Fruit fly (Drosophila melanogaster) whole organism, embryonic: ENCODE measurements around the gene CNMaR.

Experiments
- C15 ChIP-seq: fragments of 200-800 bp; sonication (Bioruptor generic); IDR thresholded peaks from 3 replicates; pipeline ENCODE4 v1.3.6; 2022; ENCODE audit warnings: missing biosample characterization, missing genetic modification characterization
- CG10147 ChIP-seq: fragments of 200-800 bp; sonication (Bioruptor generic); optimal IDR thresholded peaks from 2 replicates; lab custom pipeline; 2019; ENCODE audit warnings: missing biosample characterization, mild to moderate bottlenecking, missing genetic modification characterization, moderate library complexity
- CG1024 ChIP-seq: fragments of 200-800 bp; sonication (Bioruptor generic); IDR thresholded peaks from 2 replicates; pipeline ENCODE4 v1.3.6; 2022; ENCODE audit warnings: missing biosample characterization, missing genetic modification characterization
- CG10267 ChIP-seq: fragments of 200-800 bp; sonication (Bioruptor generic); optimal IDR thresholded peaks from 2 replicates; lab custom pipeline; 2018; ENCODE audit warnings: missing biosample characterization, mild to moderate bottlenecking, missing genetic modification characterization, moderate library complexity
- CG10462 ChIP-seq: fragments of 200-800 bp; sonication (Bioruptor generic); optimal IDR thresholded peaks from 2 replicates; lab custom pipeline; 2016; ENCODE audit warnings: missing biosample characterization, missing genetic modification characterization
- CG10565 ChIP-seq: fragments of 200-800 bp; sonication (Bioruptor generic); optimal IDR thresholded peaks from 3 replicates; lab custom pipeline; 2016; ENCODE audit warnings: missing biosample characterization, mild to moderate bottlenecking, missing genetic modification characterization
- CG11504 ChIP-seq: fragments of 200-800 bp; sonication (Bioruptor generic); optimal IDR thresholded peaks from 3 replicates; lab custom pipeline; 2019; ENCODE audit warnings: missing biosample characterization, mild to moderate bottlenecking, missing genetic modification characterization, moderate library complexity
- CG12071 ChIP-seq: fragments of 200-800 bp; sonication (Bioruptor generic); optimal IDR thresholded peaks from 3 replicates; lab custom pipeline; 2018; ENCODE audit warnings: missing biosample characterization, mild to moderate bottlenecking, missing genetic modification characterization
- CG13287 ChIP-seq: fragments of 200-800 bp; sonication (Bioruptor generic); IDR thresholded peaks from 2 replicates; pipeline ENCODE4 v1.3.6; 2022; ENCODE audit warnings: missing biosample characterization, missing genetic modification characterization; ENCODE audit not compliant: partially characterized antibody
- CG14710 ChIP-seq: fragments of 200-800 bp; sonication (Bioruptor generic); optimal IDR thresholded peaks from 3 replicates; lab custom pipeline; 2019; ENCODE audit warnings: missing biosample characterization, mild to moderate bottlenecking, missing genetic modification characterization, moderate library complexity
- CG14860 ChIP-seq: fragments of 200-800 bp; sonication (Bioruptor generic); IDR thresholded peaks from 3 replicates; pipeline ENCODE4 v1.3.6; 2022; ENCODE audit warnings: missing biosample characterization, missing genetic modification characterization; ENCODE audit not compliant: partially characterized antibody
- CG15073 ChIP-seq: fragments of 200-800 bp; sonication (Bioruptor generic); optimal IDR thresholded peaks from 2 replicates; lab custom pipeline; 2016; ENCODE audit warnings: missing biosample characterization, missing genetic modification characterization
- CG17186 ChIP-seq: fragments of 200-800 bp; sonication (Bioruptor generic); optimal IDR thresholded peaks from 3 replicates; lab custom pipeline; 2017; ENCODE audit warnings: missing biosample characterization, missing genetic modification reagents, missing genetic modification characterization
- CG18599 ChIP-seq: fragments of 200-800 bp; sonication (Bioruptor generic); optimal IDR thresholded peaks from 3 replicates; lab custom pipeline; 2017; ENCODE audit warnings: missing biosample characterization, missing genetic modification characterization, mild to moderate bottlenecking, moderate library complexity, missing genetic modification reagents
- CG2129 ChIP-seq: fragments of 200-800 bp; sonication (Bioruptor generic); IDR thresholded peaks from 2 replicates; pipeline ENCODE4 v1.3.6; 2022; ENCODE audit warnings: missing biosample characterization, missing genetic modification characterization; ENCODE audit not compliant: partially characterized antibody
- CG2199 ChIP-seq: fragments of 200-800 bp; sonication (Bioruptor generic); IDR thresholded peaks from 3 replicates; pipeline ENCODE4 v1.3.6; 2022; ENCODE audit warnings: missing biosample characterization, missing genetic modification characterization
- CG2678 ChIP-seq: fragments of 200-800 bp; sonication (Bioruptor generic); optimal IDR thresholded peaks from 3 replicates; lab custom pipeline; 2019; ENCODE audit warnings: missing biosample characterization, mild to moderate bottlenecking, missing genetic modification characterization, moderate library complexity
- CG34376 ChIP-seq: fragments of 200-800 bp; sonication (Bioruptor generic); optimal IDR thresholded peaks from 2 replicates; lab custom pipeline; 2018; ENCODE audit warnings: missing biosample characterization, mild to moderate bottlenecking, missing genetic modification characterization
- CG4424 ChIP-seq: fragments of 200-800 bp; sonication (Bioruptor generic); optimal IDR thresholded peaks from 3 replicates; lab custom pipeline; 2016; ENCODE audit warnings: missing biosample characterization, missing genetic modification characterization
- CG9932 ChIP-seq: fragments of 200-800 bp; sonication (Bioruptor generic); IDR thresholded peaks from 2 replicates; pipeline ENCODE4 v1.3.6; 2022; ENCODE audit warnings: missing biosample characterization, missing genetic modification characterization
- CrebB ChIP-seq: fragments of 200-800 bp; sonication (Bioruptor generic); optimal IDR thresholded peaks from 3 replicates; lab custom pipeline; 2018; ENCODE audit warnings: missing biosample characterization, mild to moderate bottlenecking, missing genetic modification characterization
- Drgx ChIP-seq: fragments of 200-800 bp; sonication (Bioruptor generic); IDR thresholded peaks from 2 replicates; pipeline ENCODE4 v1.3.6; 2022; ENCODE audit warnings: missing biosample characterization, missing genetic modification characterization
- Fer2 ChIP-seq: fragments of 200-800 bp; sonication (Bioruptor generic); optimal IDR thresholded peaks from 2 replicates; lab custom pipeline; 2018; ENCODE audit warnings: missing biosample characterization, mild to moderate bottlenecking, missing genetic modification characterization, moderate library complexity
- HLHmδ ChIP-seq: fragments of 200-800 bp; sonication (Bioruptor generic); optimal IDR thresholded peaks from 2 replicates; lab custom pipeline; 2018; ENCODE audit warnings: missing biosample characterization, mild to moderate bottlenecking, missing genetic modification characterization, moderate library complexity
- Hmr ChIP-seq: fragments of 200-800 bp; sonication (Bioruptor generic); optimal IDR thresholded peaks from 3 replicates; lab custom pipeline; 2017; ENCODE audit warnings: mild to moderate bottlenecking, missing biosample characterization, missing genetic modification reagents, missing genetic modification characterization
- Jarid2 ChIP-seq: fragments of 200-800 bp; sonication (Bioruptor generic); optimal IDR thresholded peaks from 3 replicates; lab custom pipeline; 2017; ENCODE audit warnings: mild to moderate bottlenecking, missing biosample characterization, missing genetic modification reagents, missing genetic modification characterization
- Kr ChIP-seq: fragments of 200-800 bp; sonication (Bioruptor generic); optimal IDR thresholded peaks from 2 replicates; lab custom pipeline; 2017; ENCODE audit warnings: missing biosample characterization, mild to moderate bottlenecking, missing genetic modification characterization
- MESR4 ChIP-seq: fragments of 200-800 bp; sonication (Bioruptor generic); optimal IDR thresholded peaks from 2 replicates; lab custom pipeline; 2018; ENCODE audit warnings: missing biosample characterization, mild to moderate bottlenecking, missing genetic modification characterization, moderate library complexity
- Mad ChIP-seq: fragments of 200-800 bp; sonication (Bioruptor generic); optimal IDR thresholded peaks from 2 replicates; lab custom pipeline; 2016; ENCODE audit warnings: missing biosample characterization, missing genetic modification characterization
- Oaz ChIP-seq: fragments of 200-800 bp; sonication (Bioruptor generic); IDR thresholded peaks from 2 replicates; pipeline ENCODE4 v1.3.6; 2022; ENCODE audit warnings: missing biosample characterization, missing genetic modification characterization
- Oli ChIP-seq: fragments of 200-800 bp; sonication (Bioruptor generic); optimal IDR thresholded peaks from 2 replicates; lab custom pipeline; 2018; ENCODE audit warnings: missing biosample characterization, mild to moderate bottlenecking, missing genetic modification characterization, moderate library complexity
- Trl ChIP-seq, 3 experiments: fragments of >200 bp in 2 of 3; fragments of 200-800 bp in 1 of 3; sonication (Bioruptor generic) in 1 of 3; optimal IDR thresholded peaks; 2 replicates in 1 of 3; 3 replicates in 2 of 3; lab custom pipeline; 2016 to 2017; ENCODE audit warnings: missing biosample characterization in 1 of 3, missing genetic modification characterization in 1 of 3
- abd-A ChIP-seq: fragments of 200-800 bp; sonication (Bioruptor generic); optimal IDR thresholded peaks from 3 replicates; lab custom pipeline; 2019; ENCODE audit warnings: missing biosample characterization, mild to moderate bottlenecking, missing genetic modification characterization, moderate library complexity
- caup ChIP-seq: fragments of 200-800 bp; sonication (Bioruptor generic); optimal IDR thresholded peaks from 3 replicates; lab custom pipeline; 2017; ENCODE audit warnings: missing biosample characterization, mild to moderate bottlenecking, missing genetic modification characterization, moderate library complexity; ENCODE audit not compliant: severe bottlenecking
- hkb ChIP-seq, 2 experiments: fragments of 200-800 bp in 1 of 2; fragments of >200 bp in 1 of 2; sonication (Bioruptor generic) in 1 of 2; IDR thresholded peaks in 1 of 2; optimal IDR thresholded peaks in 1 of 2; 2 replicates each; pipeline versions ENCODE4 v1.3.6 to Lab custom; 2017 to 2022; ENCODE audit warnings: missing biosample characterization in 1 of 2, missing genetic modification characterization in 1 of 2
- ken ChIP-seq: fragments of 200-800 bp; sonication (Bioruptor generic); IDR thresholded peaks from 3 replicates; pipeline ENCODE4 v1.3.6; 2022; ENCODE audit warnings: missing biosample characterization, missing genetic modification characterization
- kni ChIP-seq: fragments of 200-800 bp; sonication (Bioruptor generic); optimal IDR thresholded peaks from 3 replicates; lab custom pipeline; 2017; ENCODE audit warnings: mild to moderate bottlenecking, missing biosample characterization, missing genetic modification reagents, missing genetic modification characterization
- lbe ChIP-seq: fragments of 200-800 bp; sonication (Bioruptor generic); optimal IDR thresholded peaks from 2 replicates; lab custom pipeline; 2016; ENCODE audit warnings: missing biosample characterization, mild to moderate bottlenecking, missing genetic modification characterization
- mld ChIP-seq: fragments of 200-800 bp; sonication (Bioruptor generic); IDR thresholded peaks from 3 replicates; pipeline ENCODE4 v1.3.6; 2022; ENCODE audit warnings: missing biosample characterization, missing genetic modification characterization; ENCODE audit not compliant: partially characterized antibody
- nerfin-1 ChIP-seq: fragments of 200-800 bp; sonication (Bioruptor generic); optimal IDR thresholded peaks from 3 replicates; lab custom pipeline; 2019; ENCODE audit warnings: missing biosample characterization, mild to moderate bottlenecking, missing genetic modification characterization, moderate library complexity
- odd ChIP-seq: fragments of 200-800 bp; sonication (Bioruptor generic); optimal IDR thresholded peaks from 2 replicates; lab custom pipeline; 2017; ENCODE audit warnings: missing biosample characterization, mild to moderate bottlenecking, missing genetic modification characterization
- org-1 ChIP-seq: fragments of 200-800 bp; sonication (Bioruptor generic); optimal IDR thresholded peaks from 2 replicates; lab custom pipeline; 2017; ENCODE audit warnings: missing biosample characterization, missing genetic modification characterization
- sd ChIP-seq: fragments of 200-800 bp; sonication (Bioruptor generic); optimal IDR thresholded peaks from 3 replicates; lab custom pipeline; 2018; ENCODE audit warnings: missing biosample characterization, mild to moderate bottlenecking, missing genetic modification characterization, moderate library complexity
- sqz ChIP-seq: fragments of 200-800 bp; sonication (Bioruptor generic); optimal IDR thresholded peaks from 3 replicates; lab custom pipeline; 2018; ENCODE audit warnings: missing biosample characterization, mild to moderate bottlenecking, missing genetic modification characterization
- ttk ChIP-seq: fragments of 200-800 bp; sonication (Bioruptor generic); IDR thresholded peaks from 2 replicates; pipeline ENCODE4 v2.1.2; 2022; ENCODE audit warnings: missing biosample characterization, missing genetic modification characterization
- zen2 ChIP-seq: fragments of 200-800 bp; sonication (Bioruptor generic); IDR thresholded peaks from 3 replicates; pipeline ENCODE4 v1.3.6; 2022; ENCODE audit warnings: missing biosample characterization, missing genetic modification characterization; ENCODE audit not compliant: partially characterized antibody

CNMaR gene

dm6 chr3L:9614589-9615442 is 29.1 kb upstream of the CNMaR start, which contains the start of gene LanB2 (continued):
- no peak for TF ChIP-seq hkb (optimal IDR thresholded peaks at IDR 0.05; lab: Kevin White, UChicago)
- peak; percentile 38; the same call in 1 of the 2 replicates for TF ChIP-seq hkb (GFP tag; IDR thresholded peaks at IDR 0.05; lab: Robert Waterston, UW)
- TF ChIP-seq Fer2 (tag; lab: Kevin White, UChicago), result no peak
- TF ChIP-seq Jarid2 (GFP tag; lab: Kevin White, UChicago), result peak; percentile 83
- no peak for TF ChIP-seq CG1024
- TF ChIP-seq CG2199 (GFP tag; lab: Robert Waterston, UW), result peak; percentile 52; the same call in 1 of the 3 replicates
- TF ChIP-seq CG34376 (GFP tag; lab: Kevin White, UChicago), result peak; percentile 63
- peak; percentile 39 for TF ChIP-seq Hmr (GFP tag; lab: Kevin White, UChicago)
- peak; percentile 39; the same call in 1 of the 2 replicates for TF ChIP-seq CG13287
- no peak for TF ChIP-seq CG10462
- TF ChIP-seq zen2, result peak; percentile 39; the same call in 1 of the 3 replicates
- no peak for TF ChIP-seq CG2129 (GFP tag; lab: Robert Waterston, UW)
- no peak for TF ChIP-seq CG10267 (tag; lab: Kevin White, UChicago)
- TF ChIP-seq odd (GFP tag; lab: Kevin White, UChicago), result peak; percentile 35
- no peak for TF ChIP-seq Kr
- TF ChIP-seq caup (GFP tag; lab: Kevin White, UChicago), result peak; percentile 28
- TF ChIP-seq CG11504 (tag; lab: Kevin White, UChicago), result no peak
- TF ChIP-seq CG18599 (GFP tag; lab: Kevin White, UChicago), result peak; percentile 54
- TF ChIP-seq CG10565 (GFP tag; lab: Kevin White, UChicago), result no peak
- TF ChIP-seq CG17186 (GFP tag; lab: Kevin White, UChicago), result no peak
- TF ChIP-seq org-1 (GFP tag; lab: Kevin White, UChicago), result peak; percentile 17
- peak; percentile 54 for TF ChIP-seq CG12071 (GFP tag; lab: Kevin White, UChicago)
- no peak for TF ChIP-seq ken
- peak; percentile 63 to 71 for TF ChIP-seq Trl (optimal IDR thresholded peaks at IDR 0.05; lab: Kevin White, UChicago)
- TF ChIP-seq Trl (GFP tag; optimal IDR thresholded peaks at IDR 0.05; lab: Kevin White, UChicago), result no peak
- no peak for TF ChIP-seq ttk (GFP tag; lab: Robert Waterston, UW)
- no peak for TF ChIP-seq Oli (tag; lab: Kevin White, UChicago)
- peak; percentile 2 for TF ChIP-seq MESR4 (GFP tag; lab: Kevin White, UChicago)
- TF ChIP-seq Oaz (GFP tag; lab: Robert Waterston, UW), result no peak
- TF ChIP-seq CG2678 (tag; lab: Kevin White, UChicago), result peak; percentile 15
- TF ChIP-seq abd-A (tag; lab: Kevin White, UChicago), result peak; percentile 41
- TF ChIP-seq nerfin-1 (tag; lab: Kevin White, UChicago), result no peak
- no peak for TF ChIP-seq Mad (GFP tag; lab: Kevin White, UChicago)
- TF ChIP-seq Drgx (GFP tag; lab: Robert Waterston, UW), result 0 out of 2 replicates have a peak, but pooled peaks have one; percentile 13
- TF ChIP-seq mld (GFP tag; lab: Robert Waterston, UW), result peak; percentile 57; the same call in 1 of the 3 replicates
- TF ChIP-seq CG10147, result no peak
- TF ChIP-seq HLHmδ (GFP tag; lab: Kevin White, UChicago), result peak; percentile 67
- no peak for TF ChIP-seq CG9932 (GFP tag; lab: Robert Waterston, UW)
- no peak for TF ChIP-seq CG14860
- peak; percentile 64 for TF ChIP-seq CrebB (tag; lab: Kevin White, UChicago)
- TF ChIP-seq sd (tag; lab: Kevin White, UChicago), result peak; percentile 45
- peak; percentile 80 for TF ChIP-seq kni (GFP tag; lab: Kevin White, UChicago)
- TF ChIP-seq CG14710 (tag; lab: Kevin White, UChicago), result peak; percentile 11
- no peak for TF ChIP-seq CG4424 (GFP tag; lab: Kevin White, UChicago)
- peak; percentile 23 for TF ChIP-seq sqz (GFP tag; lab: Kevin White, UChicago)
- TF ChIP-seq C15 (GFP tag; lab: Robert Waterston, UW), result no peak
- no peak for TF ChIP-seq CG15073
- TF ChIP-seq lbe (GFP tag; lab: Kevin White, UChicago), result no peak
